Worm (Caenorhabditis elegans) whole organism, L2 larva: Measurements from ENCODE around the gene gst-41.

Source experiments
- C34F6.9 ChIP-seq: fragments of 150-350 bp; optimal IDR thresholded peaks from 2 replicates; lab custom pipeline; 2014; ENCODE audit warnings: missing biosample characterization, missing genetic modification characterization
- F13H6.1 ChIP-seq: sonication (generic microtip); optimal IDR thresholded peaks from 2 replicates; lab custom pipeline; 2016; ENCODE audit warnings: missing genetic modification characterization, missing compliant biosample characterization
- R02D3.7 ChIP-seq: fragments of 150-350 bp; optimal IDR thresholded peaks from 2 replicates; lab custom pipeline; 2014; ENCODE audit warnings: missing biosample characterization, missing genetic modification characterization
- Y55F3AM.14 ChIP-seq: fragments of 200-800 bp; sonication (Bioruptor generic); optimal IDR thresholded peaks from 2 replicates; lab custom pipeline; 2018; ENCODE audit warnings: mild to moderate bottlenecking, missing genetic modification characterization, missing compliant biosample characterization
- ZK546.5 ChIP-seq: sonication (generic microtip); optimal IDR thresholded peaks from 2 replicates; lab custom pipeline; 2017; ENCODE audit warnings: missing biosample characterization, missing genetic modification characterization
- alr-1 ChIP-seq: fragments of 150-350 bp; optimal IDR thresholded peaks from 2 replicates; lab custom pipeline; 2014; ENCODE audit warnings: missing biosample characterization, missing genetic modification characterization
- aly-2 ChIP-seq: fragments of 150-350 bp; optimal IDR thresholded peaks from 2 replicates; lab custom pipeline; 2014; ENCODE audit warnings: missing biosample characterization, missing genetic modification characterization
- ama-1 ChIP-seq: fragments of 150-350 bp; optimal IDR thresholded peaks from 2 replicates; lab custom pipeline; 2018; ENCODE audit warnings: inconsistent platforms
- blmp-1 ChIP-seq: sonication (generic microtip); optimal IDR thresholded peaks from 2 replicates; lab custom pipeline; 2017; ENCODE audit warnings: missing genetic modification characterization, mild to moderate bottlenecking, missing compliant biosample characterization, antibody characterized with exemption, moderate library complexity; ENCODE audit not compliant: insufficient read depth
- ceh-16 ChIP-seq: fragments of 150-350 bp; optimal IDR thresholded peaks from 2 replicates; lab custom pipeline; 2014; ENCODE audit warnings: missing biosample characterization, missing genetic modification characterization
- ceh-82 ChIP-seq: fragments of 150-350 bp; optimal IDR thresholded peaks from 2 replicates; lab custom pipeline; 2014; ENCODE audit warnings: missing biosample characterization, missing genetic modification characterization
- dmd-4 ChIP-seq: sonication (generic microtip); optimal IDR thresholded peaks from 2 replicates; lab custom pipeline; 2017; ENCODE audit warnings: missing biosample characterization, missing genetic modification characterization
- egl-27 ChIP-seq: sonication (generic microtip); optimal IDR thresholded peaks from 3 replicates; lab custom pipeline; 2017; ENCODE audit warnings: missing biosample characterization, missing genetic modification reagents, missing genetic modification characterization
- lin-13 ChIP-seq: fragments of 150-350 bp; optimal IDR thresholded peaks from 2 replicates; lab custom pipeline; 2014; ENCODE audit warnings: missing biosample characterization, missing genetic modification reagents, missing genetic modification characterization
- lin-39 ChIP-seq: fragments of 150-350 bp; optimal IDR thresholded peaks from 2 replicates; lab custom pipeline; 2014; ENCODE audit warnings: missing biosample characterization, missing genetic modification reagents, missing genetic modification characterization
- lsy-2 ChIP-seq, 2 experiments: fragments of 150-350 bp in 1 of 2; sonication (generic microtip) in 1 of 2; optimal IDR thresholded peaks; 2 replicates each; lab custom pipeline; 2014 to 2017; ENCODE audit warnings: missing biosample characterization in 2 of 2, missing genetic modification characterization in 2 of 2
- nhr-10 ChIP-seq: sonication (generic microtip); optimal IDR thresholded peaks from 2 replicates; lab custom pipeline; 2017; ENCODE audit warnings: missing biosample characterization, missing genetic modification characterization
- nhr-11 ChIP-seq: fragments of 150-350 bp; optimal IDR thresholded peaks from 2 replicates; lab custom pipeline; 2014; ENCODE audit warnings: missing biosample characterization, missing genetic modification characterization
- nhr-12 ChIP-seq: fragments of 150-350 bp; optimal IDR thresholded peaks from 2 replicates; lab custom pipeline; 2014; ENCODE audit warnings: missing biosample characterization, missing genetic modification characterization
- nhr-129 ChIP-seq: fragments of 150-350 bp; optimal IDR thresholded peaks from 2 replicates; lab custom pipeline; 2014; ENCODE audit warnings: missing biosample characterization, missing genetic modification characterization
- nhr-21 ChIP-seq: fragments of 150-350 bp; optimal IDR thresholded peaks from 2 replicates; lab custom pipeline; 2014; ENCODE audit warnings: missing biosample characterization, missing genetic modification characterization
- nhr-23 ChIP-seq: fragments of 150-350 bp; optimal IDR thresholded peaks from 2 replicates; lab custom pipeline; 2014; ENCODE audit warnings: missing biosample characterization, missing genetic modification reagents, missing genetic modification characterization
- nhr-237 ChIP-seq: fragments of 150-350 bp; optimal IDR thresholded peaks from 2 replicates; lab custom pipeline; 2014; ENCODE audit warnings: missing biosample characterization, missing genetic modification characterization
- nhr-25 ChIP-seq: fragments of 150-350 bp; sonication (generic microtip); optimal IDR thresholded peaks from 3 replicates; lab custom pipeline; 2014; ENCODE audit warnings: missing biosample characterization, missing genetic modification characterization
- nhr-77 ChIP-seq: fragments of 150-350 bp; optimal IDR thresholded peaks from 2 replicates; lab custom pipeline; 2014; ENCODE audit warnings: missing biosample characterization, missing genetic modification characterization
- peb-1 ChIP-seq: fragments of 150-350 bp; optimal IDR thresholded peaks from 2 replicates; lab custom pipeline; 2014; ENCODE audit warnings: missing biosample characterization, missing genetic modification characterization
- skn-1 ChIP-seq: sonication (generic microtip); optimal IDR thresholded peaks from 2 replicates; lab custom pipeline; 2017; ENCODE audit warnings: missing biosample characterization, missing genetic modification characterization
- sma-9 ChIP-seq, 2 experiments: fragments of 150-350 bp in 1 of 2; sonication (generic microtip) in 1 of 2; optimal IDR thresholded peaks; 2 replicates each; lab custom pipeline; 2014 to 2016; ENCODE audit warnings: missing genetic modification characterization in 2 of 2, mild to moderate bottlenecking in 1 of 2, missing biosample characterization in 1 of 2, missing compliant biosample characterization in 1 of 2, missing genetic modification reagents in 1 of 2, moderate library complexity in 1 of 2
- snpc-4 ChIP-seq: fragments of 150-350 bp; optimal IDR thresholded peaks from 2 replicates; lab custom pipeline; 2014; ENCODE audit warnings: missing biosample characterization, missing genetic modification characterization
- unc-39 ChIP-seq: fragments of 150-350 bp; optimal IDR thresholded peaks from 2 replicates; lab custom pipeline; 2014; ENCODE audit warnings: missing biosample characterization, missing genetic modification characterization
- unc-55 ChIP-seq: fragments of 150-350 bp; sonication (generic microtip); optimal IDR thresholded peaks from 3 replicates; lab custom pipeline; 2014; ENCODE audit warnings: missing biosample characterization, missing genetic modification reagents, missing genetic modification characterization
- unc-62 ChIP-seq: fragments of 150-350 bp; optimal IDR thresholded peaks from 2 replicates; lab custom pipeline; 2014; ENCODE audit warnings: missing biosample characterization, missing genetic modification reagents, missing genetic modification characterization
- zag-1 ChIP-seq: fragments of 150-350 bp; optimal IDR thresholded peaks from 2 replicates; lab custom pipeline; 2014; ENCODE audit warnings: missing biosample characterization, missing genetic modification characterization
- ztf-4 ChIP-seq: fragments of 150-350 bp; optimal IDR thresholded peaks from 2 replicates; lab custom pipeline; 2014; ENCODE audit warnings: missing biosample characterization, missing genetic modification characterization

The gst-41 gene

DNA sequence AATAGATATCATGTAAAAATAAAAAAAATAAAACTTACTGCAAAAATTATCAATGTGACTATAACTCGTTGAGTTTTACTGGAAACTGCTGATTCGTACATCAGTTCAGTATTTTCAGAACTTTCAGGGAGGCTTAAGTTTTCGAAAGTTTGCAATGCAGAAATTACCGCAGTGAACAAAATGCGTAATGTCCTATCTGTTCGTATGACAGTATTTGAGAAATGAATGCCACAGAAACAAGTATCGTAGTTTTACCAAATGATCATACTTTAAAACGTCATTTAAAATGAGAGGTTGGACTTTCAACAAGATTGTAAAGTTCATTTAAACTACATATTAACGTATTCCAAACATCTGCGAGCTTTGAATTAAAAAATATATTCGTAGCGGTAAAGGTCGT lies 42.4 kb downstream of the gst-41 start, which contains the start of gene C03G6.21:
Gene C03G6.21, minus strand, starts transcription at position 101 of the 400 bp plus-strand sequence.
- TF ChIP-seq nhr-12 (tag; lab: Kevin White, UChicago) (no peak), nhr-237 (tag; lab: Kevin White, UChicago) (no peak)

DNA sequence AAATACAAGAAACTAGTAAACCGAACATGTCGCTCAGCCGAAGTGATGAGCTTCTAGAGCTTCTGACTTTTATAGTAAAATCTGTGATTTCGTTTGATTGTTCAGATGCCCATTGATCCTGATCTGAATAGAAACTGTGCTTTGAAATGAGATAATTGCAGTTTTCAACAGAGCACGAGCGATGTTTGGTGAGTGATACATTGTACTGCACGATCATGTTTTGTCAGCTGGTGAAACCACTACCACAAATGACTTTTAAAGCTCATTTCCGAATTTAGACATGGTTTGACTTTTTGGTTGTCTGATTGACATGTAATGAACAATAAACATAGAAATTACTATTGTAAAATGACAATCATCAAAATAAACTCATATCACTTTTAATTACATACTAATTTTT lies 43.6 kb downstream of the gst-41 start, which contains the start of gene tag-293:
Gene tag-293, minus strand, starts transcription at position 101 of the 400 bp plus-strand sequence.
- no peak for TF ChIP-seq ZK546.5 (tag; lab: Kevin White, UChicago)
- no peak for TF ChIP-seq F13H6.1 (tag; lab: Kevin White, UChicago)
- TF ChIP-seq skn-1 (tag; lab: Kevin White, UChicago), result no peak
- no peak for TF ChIP-seq Y55F3AM.14 (GFP tag; lab: Kevin White, UChicago)
- TF ChIP-seq nhr-21 (tag; lab: Kevin White, UChicago), result no peak
- TF ChIP-seq unc-39, result no peak
- TF ChIP-seq ama-1 (lab: Kevin White, UChicago), result no peak
- TF ChIP-seq snpc-4, result no peak
- no peak for TF ChIP-seq lin-39
- no peak for TF ChIP-seq R02D3.7 (tag; lab: Kevin White, UChicago)
- no peak for TF ChIP-seq zag-1 (tag; lab: Kevin White, UChicago)
- TF ChIP-seq nhr-23 (tag; lab: Kevin White, UChicago), result no peak
- TF ChIP-seq ceh-82, result no peak
- no peak for TF ChIP-seq nhr-11
- TF ChIP-seq, all 48 proteins: peak for 0

DNA sequence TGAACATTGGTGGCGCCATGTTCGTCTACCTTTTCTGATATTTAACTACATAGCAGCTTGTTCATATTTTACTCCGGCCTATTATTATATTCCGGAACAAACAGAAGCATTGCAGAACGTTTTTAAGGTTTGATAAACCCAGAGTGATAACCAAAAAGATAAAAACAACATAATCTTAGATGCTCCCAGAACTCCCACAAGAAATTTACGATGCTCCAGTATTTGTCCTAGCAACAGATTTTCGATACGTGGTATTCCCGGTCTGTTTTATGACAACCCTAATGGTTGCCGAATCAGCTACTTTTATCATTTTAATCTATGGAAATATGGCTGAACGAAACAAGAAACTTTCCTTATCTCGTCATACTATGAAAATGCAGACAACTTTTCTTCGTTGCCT lies 45.5 kb downstream of the gst-41 start:
- no peak for TF ChIP-seq ZK546.5 (tag; lab: Kevin White, UChicago)
- TF ChIP-seq lsy-2 (tag; optimal IDR thresholded peaks at IDR 0.05; lab: Kevin White, UChicago), result no peak
- no peak for TF ChIP-seq zag-1 (tag; lab: Kevin White, UChicago)
- TF ChIP-seq lin-13 (GFP tag; lab: Kevin White, UChicago), result no peak
- TF ChIP-seq C34F6.9 (tag; lab: Kevin White, UChicago), result no peak
- TF ChIP-seq nhr-21 (tag; lab: Kevin White, UChicago), result no peak
- no peak for TF ChIP-seq nhr-77
- no peak for TF ChIP-seq nhr-129 (tag; lab: Kevin White, UChicago)
- TF ChIP-seq nhr-25 (tag; lab: Kevin White, UChicago), result no peak
- TF ChIP-seq blmp-1 (tag; lab: Kevin White, UChicago), result no peak
- TF ChIP-seq sma-9 (GFP tag; optimal IDR thresholded peaks at IDR 0.05; lab: Kevin White, UChicago), result no peak
- TF ChIP-seq sma-9 (tag; optimal IDR thresholded peaks at IDR 0.05; lab: Kevin White, UChicago), result no peak
- no peak for TF ChIP-seq ztf-4 (tag; lab: Kevin White, UChicago)
- no peak for TF ChIP-seq unc-55
- TF ChIP-seq ama-1 (lab: Kevin White, UChicago), result no peak
- TF ChIP-seq nhr-237 (tag; lab: Kevin White, UChicago), result no peak
- TF ChIP-seq peb-1 (tag; lab: Kevin White, UChicago), result no peak
- no peak for TF ChIP-seq nhr-23 (tag; lab: Kevin White, UChicago)
- TF ChIP-seq, all 48 proteins: peak for 0

DNA sequence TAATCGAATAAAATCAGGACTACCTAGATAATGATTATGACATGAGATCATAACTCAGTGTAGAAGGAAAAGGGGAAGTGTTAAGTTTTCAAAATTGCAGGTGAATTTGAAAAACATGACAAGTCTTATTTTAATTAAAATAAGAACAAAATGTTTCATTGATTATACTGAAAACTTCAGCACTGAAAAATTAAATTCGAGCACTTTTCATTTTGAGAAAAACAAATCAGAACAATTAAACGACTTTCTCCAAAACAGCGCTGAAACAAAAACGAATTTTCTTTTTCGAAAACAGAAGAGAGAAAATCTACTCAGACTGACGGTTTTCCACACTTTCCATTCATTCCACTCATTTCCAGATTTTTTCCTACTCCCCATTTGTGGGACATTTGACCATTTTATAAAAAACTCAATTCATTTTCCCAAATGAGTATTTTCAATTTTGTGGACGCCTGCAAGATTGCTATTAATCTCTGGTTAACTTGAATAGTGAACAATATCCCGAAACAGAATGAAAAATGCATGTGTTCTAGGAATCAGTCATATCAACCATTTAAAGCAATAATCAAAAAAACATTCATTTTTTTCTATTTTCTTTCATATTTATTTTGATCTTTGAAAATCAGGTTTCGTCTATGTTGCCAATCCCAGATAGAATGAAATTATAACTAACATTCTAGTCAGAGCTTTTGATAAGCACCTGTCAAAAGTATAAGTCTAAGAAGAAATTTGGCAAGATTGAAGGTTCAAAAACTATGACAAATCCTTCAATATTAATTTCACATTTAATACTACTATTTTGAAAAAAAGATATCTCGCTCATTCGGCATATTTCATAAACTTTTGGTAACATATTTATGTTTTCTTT lies 46.7 kb downstream of the gst-41 start, which contains the start of the genes srh-231 and srh-275:
Gene srh-231, minus strand, starts transcription at position 51 of the 868 bp plus-strand sequence.
Gene srh-275, plus strand, starts transcription at position 818 of the 868 bp plus-strand sequence.
- TF ChIP-seq skn-1 (tag; lab: Kevin White, UChicago) (no peak), zag-1 (tag; lab: Kevin White, UChicago) (no peak), unc-62 (GFP tag; lab: Kevin White, UChicago) (no peak), nhr-23 (tag; lab: Kevin White, UChicago) (no peak), aly-2 (no peak), unc-55 (no peak), nhr-77 (no peak), egl-27 (tag; lab: Kevin White, UChicago) (no peak), sma-9 (GFP tag; optimal IDR thresholded peaks at IDR 0.05; lab: Kevin White, UChicago) (no peak), sma-9 (tag; optimal IDR thresholded peaks at IDR 0.05; lab: Kevin White, UChicago) (no peak), alr-1 (tag; lab: Kevin White, UChicago) (no peak), nhr-10 (tag; lab: Kevin White, UChicago) (no peak), dmd-4 (tag; lab: Kevin White, UChicago) (no peak), ceh-16 (no peak), C34F6.9 (tag; lab: Kevin White, UChicago) (no peak), ceh-82 (no peak), nhr-21 (tag; lab: Kevin White, UChicago) (no peak)
